Worm (Caenorhabditis elegans) whole organism, L1 larva: Measurements from ENCODE around the gene pqn-16.
A peak's percentile ranks its signal among the peaks of the same experiment; 100 is the strongest.

ENCODE experiments used
- Y116A8C.19 ChIP-seq: sonication (generic microtip); optimal IDR thresholded peaks from 2 replicates; lab custom pipeline; 2016; ENCODE audit warnings: missing compliant biosample characterization, missing genetic modification characterization, borderline replicate concordance
- aha-1 ChIP-seq: fragments of 150-350 bp; optimal IDR thresholded peaks from 2 replicates; lab custom pipeline; 2014; ENCODE audit warnings: missing biosample characterization, missing genetic modification characterization
- alr-1 ChIP-seq: fragments of 200-800 bp; sonication (Bioruptor generic); optimal IDR thresholded peaks from 2 replicates; lab custom pipeline; 2018; ENCODE audit warnings: borderline replicate concordance, mild to moderate bottlenecking, missing genetic modification characterization, missing compliant biosample characterization
- ceh-63 ChIP-seq: fragments of 200-800 bp; sonication (Bioruptor generic); optimal IDR thresholded peaks from 2 replicates; lab custom pipeline; 2018; ENCODE audit warnings: mild to moderate bottlenecking, missing genetic modification characterization, missing compliant biosample characterization
- ceh-8 ChIP-seq: fragments of 200-800 bp; sonication (Bioruptor generic); optimal IDR thresholded peaks from 2 replicates; lab custom pipeline; 2018; ENCODE audit warnings: mild to moderate bottlenecking, missing genetic modification characterization, moderate library complexity, missing compliant biosample characterization
- ceh-88 ChIP-seq: fragments of 200-800 bp; sonication (Bioruptor generic); IDR thresholded peaks from 2 replicates; pipeline ENCODE4 v1.3.6; 2022; ENCODE audit warnings: missing genetic modification characterization, missing compliant biosample characterization
- ceh-90 ChIP-seq: sonication (generic microtip); optimal IDR thresholded peaks from 2 replicates; lab custom pipeline; 2016; ENCODE audit warnings: missing genetic modification characterization, missing compliant biosample characterization
- ces-1 ChIP-seq: fragments of 150-350 bp; optimal IDR thresholded peaks from 2 replicates; lab custom pipeline; 2014; ENCODE audit warnings: missing biosample characterization, missing genetic modification reagents, missing genetic modification characterization
- dpl-1 ChIP-seq, 3 experiments: fragments of 150-350 bp in 2 of 3; sonication (generic microtip) in 1 of 3; optimal IDR thresholded peaks; 2 replicates each; lab custom pipeline; 2014 to 2017; ENCODE audit warnings: missing biosample characterization in 3 of 3, missing genetic modification characterization in 3 of 3, missing genetic modification reagents in 3 of 3
- efl-1 ChIP-seq, 4 experiments: fragments of 150-350 bp; optimal IDR thresholded peaks in 3 of 4; peaks in 1 of 4; 1 replicate in 1 of 4; 2 replicates in 3 of 4; lab custom pipeline; 2014; ENCODE audit warnings: missing biosample characterization in 2 of 4, missing genetic modification characterization in 2 of 4, missing genetic modification reagents in 2 of 4
- fkh-10 ChIP-seq: sonication (generic microtip); optimal IDR thresholded peaks from 2 replicates; lab custom pipeline; 2017; ENCODE audit warnings: missing biosample characterization, missing genetic modification reagents, missing genetic modification characterization
- grh-1 ChIP-seq: fragments of 200-800 bp; sonication (Bioruptor generic); IDR thresholded peaks from 2 replicates; pipeline ENCODE4 v1.3.6; 2022; ENCODE audit warnings: missing genetic modification reagents, missing genetic modification characterization, missing compliant biosample characterization
- hlh-17 ChIP-seq: fragments of 200-800 bp; sonication (Bioruptor generic); optimal IDR thresholded peaks from 2 replicates; lab custom pipeline; 2018; ENCODE audit warnings: missing genetic modification characterization, mild to moderate bottlenecking, missing compliant biosample characterization, moderate library complexity, borderline replicate concordance
- hlh-4 ChIP-seq: sonication (generic microtip); optimal IDR thresholded peaks from 2 replicates; lab custom pipeline; 2016; ENCODE audit warnings: mild to moderate bottlenecking, missing genetic modification characterization, missing compliant biosample characterization
- hpl-2 ChIP-seq: fragments of 150-350 bp; optimal IDR thresholded peaks from 2 replicates; lab custom pipeline; 2014; ENCODE audit warnings: missing biosample characterization, missing genetic modification reagents, missing genetic modification characterization
- jun-1 ChIP-seq: fragments of 150-350 bp; optimal IDR thresholded peaks from 2 replicates; lab custom pipeline; 2014; ENCODE audit warnings: missing biosample characterization, missing genetic modification reagents, missing genetic modification characterization
- lin-15B ChIP-seq: fragments of 150-350 bp; sonication (generic microtip); optimal IDR thresholded peaks from 3 replicates; lab custom pipeline; 2014; ENCODE audit warnings: missing biosample characterization, missing genetic modification characterization
- lin-39 ChIP-seq: fragments of 150-350 bp; optimal IDR thresholded peaks from 2 replicates; lab custom pipeline; 2014; ENCODE audit warnings: missing biosample characterization, missing genetic modification reagents, missing genetic modification characterization
- lsy-2 ChIP-seq, 2 experiments: fragments of 150-350 bp; optimal IDR thresholded peaks; 2 replicates each; lab custom pipeline; 2014; ENCODE audit warnings: missing biosample characterization in 2 of 2, missing genetic modification characterization in 2 of 2
- nhr-11 ChIP-seq: fragments of 150-350 bp; optimal IDR thresholded peaks from 2 replicates; lab custom pipeline; 2014; ENCODE audit warnings: missing biosample characterization, missing genetic modification characterization
- nhr-12 ChIP-seq: sonication (generic microtip); optimal IDR thresholded peaks from 2 replicates; lab custom pipeline; 2017; ENCODE audit warnings: missing biosample characterization, missing genetic modification characterization
- nhr-20 ChIP-seq: sonication (generic microtip); optimal IDR thresholded peaks from 2 replicates; lab custom pipeline; 2016; ENCODE audit warnings: mild to moderate bottlenecking, missing genetic modification characterization, missing compliant biosample characterization
- nhr-47 ChIP-seq: sonication (generic microtip); optimal IDR thresholded peaks from 2 replicates; lab custom pipeline; 2016; ENCODE audit warnings: mild to moderate bottlenecking, missing genetic modification characterization, moderate library complexity, missing compliant biosample characterization
- nhr-71 ChIP-seq: sonication (generic microtip); optimal IDR thresholded peaks from 2 replicates; lab custom pipeline; 2016; ENCODE audit warnings: mild to moderate bottlenecking, missing genetic modification characterization, moderate library complexity, missing compliant biosample characterization
- nhr-85 ChIP-seq: sonication (generic microtip); peaks from one replicate; lab custom pipeline; 2016; ENCODE audit warnings: missing genetic modification characterization, inconsistent platforms, missing compliant biosample characterization
- nhr-90 ChIP-seq: sonication (generic microtip); optimal IDR thresholded peaks from 2 replicates; lab custom pipeline; 2016; ENCODE audit warnings: mild to moderate bottlenecking, missing genetic modification characterization, missing compliant biosample characterization; ENCODE audit not compliant: poor library complexity
- pax-3 ChIP-seq: fragments of 200-800 bp; sonication (Bioruptor generic); optimal IDR thresholded peaks from 2 replicates; lab custom pipeline; 2018; ENCODE audit warnings: mild to moderate bottlenecking, missing genetic modification characterization, moderate library complexity, missing compliant biosample characterization
- pqm-1 ChIP-seq: sonication (generic microtip); optimal IDR thresholded peaks from 3 replicates; lab custom pipeline; 2017; ENCODE audit warnings: missing biosample characterization, missing genetic modification characterization
- rnt-1 ChIP-seq: sonication (generic microtip); optimal IDR thresholded peaks from 2 replicates; lab custom pipeline; 2016; ENCODE audit warnings: mild to moderate bottlenecking, missing genetic modification characterization, moderate library complexity, missing compliant biosample characterization
- sptf-1 ChIP-seq: fragments of 150-350 bp; optimal IDR thresholded peaks from 2 replicates; lab custom pipeline; 2014; ENCODE audit warnings: missing biosample characterization, missing genetic modification characterization
- sup-37 ChIP-seq: fragments of 200-800 bp; sonication (Bioruptor generic); optimal IDR thresholded peaks from 2 replicates; lab custom pipeline; 2018; ENCODE audit warnings: mild to moderate bottlenecking, missing genetic modification characterization, missing compliant biosample characterization
- tbx-2 ChIP-seq: sonication (generic microtip); optimal IDR thresholded peaks from 2 replicates; lab custom pipeline; 2016; ENCODE audit warnings: missing genetic modification characterization, missing compliant biosample characterization
- unc-130 ChIP-seq: fragments of 150-350 bp; optimal IDR thresholded peaks from 2 replicates; lab custom pipeline; 2017; ENCODE audit warnings: missing biosample characterization, missing genetic modification characterization, inconsistent platforms
- unc-30 ChIP-seq: sonication (generic microtip); optimal IDR thresholded peaks from 2 replicates; lab custom pipeline; 2017; ENCODE audit warnings: missing biosample characterization, missing genetic modification characterization
- zip-4 ChIP-seq: fragments of 200-800 bp; sonication (Bioruptor generic); optimal IDR thresholded peaks from 2 replicates; lab custom pipeline; 2018; ENCODE audit warnings: mild to moderate bottlenecking, missing genetic modification characterization, moderate library complexity, missing compliant biosample characterization

The pqn-16 gene

DNA sequence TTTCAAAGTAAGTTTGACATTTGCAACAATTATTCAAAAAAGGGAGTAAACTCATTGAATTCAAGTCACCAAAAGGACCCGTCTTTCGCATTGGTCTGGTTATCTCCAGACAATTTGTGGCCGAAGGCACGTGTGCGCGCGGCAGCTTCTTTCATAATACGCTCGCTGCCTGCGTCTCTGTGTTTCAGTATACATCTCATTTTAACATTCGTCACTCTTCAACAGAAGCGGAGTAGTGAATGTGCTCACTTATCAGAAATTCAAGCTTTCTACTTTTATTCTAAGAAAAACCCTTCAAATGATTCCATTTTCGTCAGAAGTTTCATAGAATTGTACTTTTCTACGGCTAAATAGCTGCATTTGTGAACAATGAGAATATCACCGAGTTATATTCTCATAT lies 45.3 kb upstream of the pqn-16 start (continued):
- no peak for TF ChIP-seq tbx-2 (tag; lab: Kevin White, UChicago)
- no peak for TF ChIP-seq aha-1 (tag; lab: Kevin White, UChicago)
- TF ChIP-seq grh-1 (GFP tag; lab: Robert Waterston, UW): no peak
- TF ChIP-seq unc-130 (tag; lab: Kevin White, UChicago): no peak
- no peak for TF ChIP-seq nhr-85 (tag; lab: Kevin White, UChicago)
- peak; percentile 72 for TF ChIP-seq nhr-20 (tag; lab: Kevin White, UChicago)
- TF ChIP-seq hlh-4 (tag; lab: Kevin White, UChicago): peak; percentile 24
- TF ChIP-seq sup-37 (GFP tag; lab: Kevin White, UChicago): no peak
- peak in 1 of 2 experiments; percentile 61 for TF ChIP-seq lsy-2 (tag; optimal IDR thresholded peaks at IDR 0.05; lab: Kevin White, UChicago)
- TF ChIP-seq sptf-1 (tag; lab: Kevin White, UChicago): no peak
- TF ChIP-seq dpl-1 (GFP tag; optimal IDR thresholded peaks at IDR 0.05; lab: Kevin White, UChicago): peak in 1 of 3 experiments; percentile 41
- TF ChIP-seq fkh-10 (GFP tag; lab: Kevin White, UChicago): peak; percentile 31
- peak; percentile 87 for TF ChIP-seq nhr-47 (tag; lab: Kevin White, UChicago)
- no peak for TF ChIP-seq lin-39 (tag; lab: Kevin White, UChicago)
- TF ChIP-seq ceh-90 (tag; lab: Kevin White, UChicago): no peak
- peak; percentile 55 for TF ChIP-seq rnt-1 (tag; lab: Kevin White, UChicago)
- TF ChIP-seq nhr-11: peak; percentile 78
- no peak for TF ChIP-seq Y116A8C.19 (tag; lab: Kevin White, UChicago)
- no peak for TF ChIP-seq hlh-17 (GFP tag; lab: Kevin White, UChicago)
- no peak for TF ChIP-seq nhr-12 (tag; lab: Kevin White, UChicago)
- TF ChIP-seq alr-1 (tag; lab: Kevin White, UChicago): no peak
- peak; percentile 77 for TF ChIP-seq pax-3 (tag; lab: Kevin White, UChicago)
- TF ChIP-seq pqm-1 (tag; lab: Kevin White, UChicago): no peak
- no peak for TF ChIP-seq nhr-90 (tag; lab: Kevin White, UChicago)
- no peak for TF ChIP-seq zip-4 (GFP tag; lab: Kevin White, UChicago)
- no peak for TF ChIP-seq lin-15B (tag; lab: Kevin White, UChicago)

DNA sequence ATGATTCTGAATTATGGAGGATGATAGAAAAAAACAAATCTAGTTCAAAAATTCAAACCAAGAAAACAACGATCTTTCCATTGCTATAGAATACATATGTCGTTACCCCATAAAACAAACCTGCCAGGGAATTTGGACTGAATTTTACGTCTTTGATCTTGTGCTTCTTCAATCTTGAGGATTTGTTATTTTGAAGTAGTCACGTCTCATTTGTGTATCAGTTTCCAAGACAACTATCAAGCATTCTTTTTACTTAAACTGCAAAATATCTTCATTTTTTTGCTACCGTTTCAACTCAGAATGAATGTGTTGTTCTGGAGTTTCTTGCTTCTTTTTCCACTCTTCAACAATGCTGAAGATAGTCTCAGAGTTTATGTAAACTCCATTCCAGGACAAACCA lies 43.1 kb upstream of the pqn-16 start, which contains the start of gene F21C10.19:
Gene F21C10.19, plus strand, starts transcription at position 301 of the 400 bp plus-strand sequence.
- TF ChIP-seq hpl-2 (GFP tag; lab: Kevin White, UChicago): no peak
- TF ChIP-seq ces-1 (GFP tag; lab: Kevin White, UChicago): no peak
- no peak for TF ChIP-seq lin-15B (tag; lab: Kevin White, UChicago)
- no peak for TF ChIP-seq efl-1 (optimal IDR thresholded peaks at IDR 0.05; lab: Kevin White, UChicago)
- TF ChIP-seq efl-1 (GFP tag; optimal IDR thresholded peaks at IDR 0.05 in 1 of 2; lab: Kevin White, UChicago): peak in 1 of 2 experiments; percentile 60
- no peak for TF ChIP-seq ceh-8 (GFP tag; lab: Kevin White, UChicago)
- no peak for TF ChIP-seq jun-1 (tag; lab: Kevin White, UChicago)
- no peak for TF ChIP-seq ceh-88 (GFP tag; lab: Robert Waterston, UW)
- TF ChIP-seq fkh-10 (GFP tag; lab: Kevin White, UChicago): no peak
- TF ChIP-seq, all 84 proteins: peak for 1

DNA sequence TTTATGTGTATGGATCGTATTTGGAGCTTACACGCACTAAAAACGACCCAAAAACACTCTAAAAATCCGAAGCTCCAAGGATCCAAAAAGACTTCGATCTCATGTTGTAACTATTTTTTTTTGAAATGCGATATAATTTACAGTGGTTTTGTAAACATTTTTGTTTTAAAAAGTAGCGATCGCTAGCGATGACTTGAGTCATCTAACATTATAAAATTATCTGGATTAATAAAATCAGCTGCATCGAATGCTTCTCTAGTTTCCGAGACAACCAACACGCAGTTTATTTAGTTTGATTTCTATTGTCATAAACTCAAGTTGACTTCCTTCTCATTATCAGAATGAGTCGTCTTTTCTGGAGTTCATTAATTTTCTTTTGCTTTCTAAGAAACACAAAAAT lies 41.8 kb upstream of the pqn-16 start, which contains the start of gene F21C10.1:
Gene F21C10.1, plus strand, starts transcription at position 301 of the 400 bp plus-strand sequence.
- no peak for TF ChIP-seq unc-30 (tag; lab: Kevin White, UChicago)
- TF ChIP-seq pqm-1 (tag; lab: Kevin White, UChicago): no peak
- TF ChIP-seq nhr-71 (tag; lab: Kevin White, UChicago): no peak
- no peak for TF ChIP-seq ceh-63 (GFP tag; lab: Kevin White, UChicago)
- TF ChIP-seq rnt-1 (tag; lab: Kevin White, UChicago): no peak
- no peak for TF ChIP-seq nhr-85 (tag; lab: Kevin White, UChicago)
